Worm (Caenorhabditis elegans) whole organism, L1 larva: ENCODE measurements around the gene ckb-2.

Source experiments
- C16A3.4 ChIP-seq: fragments of 150-350 bp; optimal IDR thresholded peaks from 2 replicates; lab custom pipeline; 2014; ENCODE audit warnings: missing biosample characterization, missing genetic modification characterization
- aly-2 ChIP-seq: fragments of 150-350 bp; optimal IDR thresholded peaks from 2 replicates; lab custom pipeline; 2014; ENCODE audit warnings: missing biosample characterization, missing genetic modification characterization
- blmp-1 ChIP-seq: fragments of 150-350 bp; optimal IDR thresholded peaks from 2 replicates; lab custom pipeline; 2014; ENCODE audit warnings: missing biosample characterization, missing genetic modification characterization
- ceh-88 ChIP-seq: fragments of 200-800 bp; sonication (Bioruptor generic); IDR thresholded peaks from 2 replicates; pipeline ENCODE4 v1.3.6; 2022; ENCODE audit warnings: missing genetic modification characterization, missing compliant biosample characterization
- dpl-1 ChIP-seq, 3 experiments: fragments of 150-350 bp in 2 of 3; sonication (generic microtip) in 1 of 3; optimal IDR thresholded peaks; 2 replicates each; lab custom pipeline; 2014 to 2017; ENCODE audit warnings: missing biosample characterization in 3 of 3, missing genetic modification characterization in 3 of 3, missing genetic modification reagents in 3 of 3
- dsc-1 ChIP-seq: sonication (generic microtip); optimal IDR thresholded peaks from 2 replicates; lab custom pipeline; 2016; ENCODE audit warnings: mild to moderate bottlenecking, missing genetic modification characterization, missing compliant biosample characterization
- efl-1 ChIP-seq, 4 experiments: fragments of 150-350 bp; optimal IDR thresholded peaks in 3 of 4; peaks in 1 of 4; 1 replicate in 1 of 4; 2 replicates in 3 of 4; lab custom pipeline; 2014; ENCODE audit warnings: missing biosample characterization in 2 of 4, missing genetic modification characterization in 2 of 4, missing genetic modification reagents in 2 of 4
- fkh-8 ChIP-seq: sonication (generic microtip); optimal IDR thresholded peaks from 2 replicates; lab custom pipeline; 2016; ENCODE audit warnings: mild to moderate bottlenecking, missing genetic modification characterization, missing compliant biosample characterization
- irx-1 ChIP-seq: sonication (generic microtip); optimal IDR thresholded peaks from 2 replicates; lab custom pipeline; 2016; ENCODE audit warnings: missing genetic modification characterization, missing compliant biosample characterization
- isw-1 ChIP-seq: fragments of 200-800 bp; sonication (Bioruptor generic); IDR thresholded peaks from 2 replicates; pipeline ENCODE4 v1.3.6; 2022; ENCODE audit warnings: missing genetic modification characterization, missing compliant biosample characterization
- jun-1 ChIP-seq: fragments of 150-350 bp; optimal IDR thresholded peaks from 2 replicates; lab custom pipeline; 2014; ENCODE audit warnings: missing biosample characterization, missing genetic modification reagents, missing genetic modification characterization
- lin-13 ChIP-seq: fragments of 150-350 bp; optimal IDR thresholded peaks from 2 replicates; lab custom pipeline; 2014; ENCODE audit warnings: missing biosample characterization, missing genetic modification reagents, missing genetic modification characterization
- lin-35 ChIP-seq, 2 experiments: fragments of 150-350 bp; optimal IDR thresholded peaks; 2 replicates each; lab custom pipeline; 2014; ENCODE audit warnings: missing biosample characterization in 2 of 2, missing genetic modification characterization in 2 of 2, missing genetic modification reagents in 2 of 2
- lir-3 ChIP-seq: sonication (generic microtip); optimal IDR thresholded peaks from 2 replicates; lab custom pipeline; 2016; ENCODE audit warnings: mild to moderate bottlenecking, missing genetic modification characterization, moderate library complexity, missing compliant biosample characterization; ENCODE audit not compliant: poor library complexity
- lsy-2 ChIP-seq, 2 experiments: fragments of 150-350 bp; optimal IDR thresholded peaks; 2 replicates each; lab custom pipeline; 2014; ENCODE audit warnings: missing biosample characterization in 2 of 2, missing genetic modification characterization in 2 of 2
- mdl-1 ChIP-seq, 2 experiments: fragments of 150-350 bp; optimal IDR thresholded peaks; 2 replicates each; lab custom pipeline; 2014 to 2017; ENCODE audit warnings: missing biosample characterization in 2 of 2, missing genetic modification characterization in 2 of 2, inconsistent platforms in 1 of 2
- mep-1 ChIP-seq: fragments of 150-350 bp; optimal IDR thresholded peaks from 2 replicates; lab custom pipeline; 2014; ENCODE audit warnings: missing biosample characterization, missing genetic modification characterization
- nhr-12 ChIP-seq: sonication (generic microtip); optimal IDR thresholded peaks from 2 replicates; lab custom pipeline; 2017; ENCODE audit warnings: missing biosample characterization, missing genetic modification characterization
- nhr-19 ChIP-seq: fragments of 200-800 bp; sonication (Bioruptor generic); conservative IDR thresholded peaks from 2 replicates; pipeline ENCODE4 v1.3.6; 2022; ENCODE audit warnings: missing genetic modification characterization, missing compliant biosample characterization
- nhr-20 ChIP-seq: sonication (generic microtip); optimal IDR thresholded peaks from 2 replicates; lab custom pipeline; 2016; ENCODE audit warnings: mild to moderate bottlenecking, missing genetic modification characterization, missing compliant biosample characterization
- nhr-47 ChIP-seq: sonication (generic microtip); optimal IDR thresholded peaks from 2 replicates; lab custom pipeline; 2016; ENCODE audit warnings: mild to moderate bottlenecking, missing genetic modification characterization, moderate library complexity, missing compliant biosample characterization
- nhr-71 ChIP-seq: sonication (generic microtip); optimal IDR thresholded peaks from 2 replicates; lab custom pipeline; 2016; ENCODE audit warnings: mild to moderate bottlenecking, missing genetic modification characterization, moderate library complexity, missing compliant biosample characterization
- nhr-84 ChIP-seq: sonication (generic microtip); optimal IDR thresholded peaks from 2 replicates; lab custom pipeline; 2017; ENCODE audit warnings: missing biosample characterization, missing genetic modification characterization
- nhr-85 ChIP-seq: sonication (generic microtip); peaks from one replicate; lab custom pipeline; 2016; ENCODE audit warnings: missing genetic modification characterization, inconsistent platforms, missing compliant biosample characterization
- nhr-90 ChIP-seq: sonication (generic microtip); optimal IDR thresholded peaks from 2 replicates; lab custom pipeline; 2016; ENCODE audit warnings: mild to moderate bottlenecking, missing genetic modification characterization, missing compliant biosample characterization; ENCODE audit not compliant: poor library complexity
- pag-3 ChIP-seq: sonication (generic microtip); optimal IDR thresholded peaks from 2 replicates; lab custom pipeline; 2017; ENCODE audit warnings: missing genetic modification characterization, mild to moderate bottlenecking, missing compliant biosample characterization, antibody characterized with exemption, borderline replicate concordance; ENCODE audit not compliant: insufficient read depth
- pax-3 ChIP-seq: fragments of 200-800 bp; sonication (Bioruptor generic); optimal IDR thresholded peaks from 2 replicates; lab custom pipeline; 2018; ENCODE audit warnings: mild to moderate bottlenecking, missing genetic modification characterization, moderate library complexity, missing compliant biosample characterization
- skn-1 ChIP-seq: fragments of 150-350 bp; optimal IDR thresholded peaks from 2 replicates; lab custom pipeline; 2014; ENCODE audit warnings: missing biosample characterization, missing genetic modification characterization
- snu-23 ChIP-seq: sonication (generic microtip); optimal IDR thresholded peaks from 2 replicates; lab custom pipeline; 2016; ENCODE audit warnings: missing genetic modification characterization, missing compliant biosample characterization
- sox-4 ChIP-seq: sonication (generic microtip); optimal IDR thresholded peaks from 2 replicates; lab custom pipeline; 2016; ENCODE audit warnings: missing genetic modification characterization, missing compliant biosample characterization
- swsn-7 ChIP-seq: sonication (generic microtip); optimal IDR thresholded peaks from 2 replicates; lab custom pipeline; 2016; ENCODE audit warnings: missing genetic modification characterization, missing compliant biosample characterization
- tbx-2 ChIP-seq: sonication (generic microtip); optimal IDR thresholded peaks from 2 replicates; lab custom pipeline; 2016; ENCODE audit warnings: missing genetic modification characterization, missing compliant biosample characterization
- unc-30 ChIP-seq: sonication (generic microtip); optimal IDR thresholded peaks from 2 replicates; lab custom pipeline; 2017; ENCODE audit warnings: missing biosample characterization, missing genetic modification characterization
- vab-15 ChIP-seq: sonication (generic microtip); optimal IDR thresholded peaks from 2 replicates; lab custom pipeline; 2017; ENCODE audit warnings: missing genotype, mild to moderate bottlenecking, missing genetic modification characterization, missing compliant biosample characterization
- xbp-1 ChIP-seq: sonication (generic microtip); optimal IDR thresholded peaks from 2 replicates; lab custom pipeline; 2016; ENCODE audit warnings: missing genetic modification characterization, missing compliant biosample characterization
- ztf-11 ChIP-seq, 2 experiments: sonication (generic microtip); optimal IDR thresholded peaks; 2 replicates each; lab custom pipeline; 2016 to 2017; ENCODE audit warnings: missing genetic modification characterization in 2 of 2, missing biosample characterization in 1 of 2, missing compliant biosample characterization in 1 of 2
- ztf-4 ChIP-seq: fragments of 150-350 bp; optimal IDR thresholded peaks from 2 replicates; lab custom pipeline; 2014; ENCODE audit warnings: missing biosample characterization, missing genetic modification characterization

ckb-2 gene

DNA sequence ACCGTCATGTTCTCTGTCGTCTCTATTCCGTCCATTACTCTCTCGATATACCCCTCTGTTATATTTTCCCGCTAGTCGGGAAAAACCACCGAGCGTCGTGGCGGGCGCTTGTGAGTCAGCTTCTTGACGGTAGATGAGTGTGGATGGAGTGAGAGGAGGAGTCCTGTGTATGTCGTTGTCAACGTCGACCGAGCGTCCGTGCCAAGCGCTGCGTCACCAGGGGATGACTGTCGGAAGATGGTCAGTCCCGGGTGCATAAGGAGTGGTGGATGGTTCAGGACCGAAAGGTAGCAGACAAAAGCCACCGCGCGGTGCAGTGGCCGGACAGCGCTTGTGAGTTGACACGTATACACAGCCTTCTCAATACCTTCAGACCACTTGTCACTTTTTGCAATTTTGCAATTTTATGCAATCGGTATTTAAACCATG, 1.6 kb downstream of the ckb-2 start:
- TF ChIP-seq lsy-2 (tag; optimal IDR thresholded peaks at IDR 0.05; lab: Kevin White, UChicago): peak in 1 of 2 experiments; percentile 57
- TF ChIP-seq xbp-1 (tag; lab: Kevin White, UChicago): peak; percentile 28
- TF ChIP-seq nhr-47 (tag; lab: Kevin White, UChicago): peak; percentile 51
- TF ChIP-seq nhr-20 (tag; lab: Kevin White, UChicago): peak; percentile 36
- peak; percentile 37 for TF ChIP-seq nhr-90
- TF ChIP-seq tbx-2: peak; percentile 24
- peak; percentile 44 for TF ChIP-seq dsc-1
- peak; percentile 61 for TF ChIP-seq nhr-71 (tag; lab: Kevin White, UChicago)
- peak; percentile 68 for TF ChIP-seq nhr-19 (GFP tag; lab: Robert Waterston, UW)
- peak; percentile 27 for TF ChIP-seq lir-3 (tag; lab: Kevin White, UChicago)
- TF ChIP-seq jun-1: peak; percentile 17
- peak; percentile 45 for TF ChIP-seq snu-23 (GFP tag; lab: Kevin White, UChicago)
- peak; percentile 35 for TF ChIP-seq aly-2
- peak; percentile 21 for TF ChIP-seq swsn-7 (tag; lab: Kevin White, UChicago)
- TF ChIP-seq mdl-1 (tag; optimal IDR thresholded peaks at IDR 0.05; lab: Kevin White, UChicago): peak in 1 of 2 experiments; percentile 14
- peak in 1 of 2 experiments; percentile 26 for TF ChIP-seq lin-35 (GFP tag; optimal IDR thresholded peaks at IDR 0.05; lab: Kevin White, UChicago)
- peak in 1 of 2 experiments; percentile 9 for TF ChIP-seq efl-1 (optimal IDR thresholded peaks at IDR 0.05; lab: Kevin White, UChicago)
- peak in 1 of 2 experiments; percentile 70 for TF ChIP-seq efl-1 (GFP tag; optimal IDR thresholded peaks at IDR 0.05 in 1 of 2; lab: Kevin White, UChicago)
- TF ChIP-seq C16A3.4 (tag; lab: Kevin White, UChicago): peak; percentile 13

ce11 chrIII:4370585-4370984, 2.8 kb downstream of the ckb-2 start, which contains the start of gene ckb-3:
ckb-3 (plus strand) TSS chrIII:4370885.
- TF ChIP-seq nhr-12 (no peak), pag-3 (tag; lab: Kevin White, UChicago) (no peak), ztf-11 (tag; optimal IDR thresholded peaks at IDR 0.05; lab: Kevin White, UChicago) (no peak), nhr-84 (tag; lab: Kevin White, UChicago) (no peak), swsn-7 (tag; lab: Kevin White, UChicago) (no peak), unc-30 (tag; lab: Kevin White, UChicago) (no peak)

DNA sequence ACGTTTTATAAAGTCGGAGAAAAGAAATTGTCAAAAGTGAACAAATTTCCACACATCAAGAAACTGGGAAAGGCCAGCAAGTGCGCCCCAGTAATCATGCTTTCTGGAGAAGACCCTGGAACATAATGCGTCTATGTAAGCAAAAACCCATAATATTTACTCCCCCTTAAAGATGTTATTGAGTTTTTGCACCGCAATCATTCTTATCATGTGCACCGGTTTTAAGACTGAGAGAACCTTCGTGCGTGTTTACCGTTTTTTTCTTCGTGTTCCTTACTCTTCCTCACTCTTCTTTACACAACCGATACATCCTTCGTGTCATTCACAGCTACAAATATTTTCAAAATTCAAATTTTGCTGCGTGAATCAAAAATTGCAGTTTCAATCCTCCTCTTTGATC, 5.1 kb downstream of the ckb-2 start:
- TF ChIP-seq lin-13 (GFP tag; lab: Kevin White, UChicago): no peak

- no peak for TF ChIP-seq vab-15
- no peak for TF ChIP-seq ztf-4 (tag; lab: Kevin White, UChicago)
- no peak for TF ChIP-seq sox-4 (tag; lab: Kevin White, UChicago)
- TF ChIP-seq unc-30 (tag; lab: Kevin White, UChicago): no peak
- no peak for TF ChIP-seq dpl-1 (GFP tag; optimal IDR thresholded peaks at IDR 0.05; lab: Kevin White, UChicago)
- no peak for TF ChIP-seq lir-3 (tag; lab: Kevin White, UChicago)
- TF ChIP-seq, all 84 proteins: peak for 0
Observed at ce11 chrIII:4374854-4375253, 7.1 kb downstream of the ckb-2 start, which contains the start of gene pals-26. pals-26 (plus strand) TSS chrIII:4375154.

DNA sequence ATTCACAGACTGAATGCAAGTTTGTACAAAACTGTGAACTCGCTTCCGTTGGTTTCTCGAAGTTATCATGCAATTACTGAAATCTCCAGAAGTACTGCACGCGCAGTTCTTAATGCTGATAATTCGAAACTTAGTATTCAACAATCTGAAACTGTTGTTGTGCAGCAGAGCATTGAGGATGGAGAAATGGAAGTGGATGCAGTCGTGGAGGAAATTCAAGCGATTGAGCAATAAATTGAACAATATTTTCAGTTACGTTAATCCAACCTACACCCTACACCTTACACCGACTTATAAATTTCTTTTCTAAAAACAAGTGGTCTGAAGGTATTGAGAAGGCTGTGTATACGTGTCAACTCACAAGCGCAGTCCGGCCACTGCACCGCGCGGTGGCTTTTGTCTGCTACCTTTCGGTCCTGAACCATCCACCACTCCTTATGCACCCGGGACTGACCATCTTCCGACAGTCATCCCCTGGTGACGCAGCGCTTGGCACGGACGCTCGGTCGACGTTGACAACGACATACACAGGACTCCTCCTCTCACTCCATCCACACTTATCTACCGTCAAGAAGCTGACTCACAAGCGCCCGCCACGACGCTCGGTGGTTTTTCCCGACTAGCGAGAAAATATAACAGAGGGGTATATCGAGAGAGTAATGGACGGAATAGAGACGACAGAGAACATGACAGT, 11.0 kb downstream of the ckb-2 start:
- peak; percentile 48; the same call in 1 of the 2 replicates for TF ChIP-seq ceh-88 (GFP tag; lab: Robert Waterston, UW)
- peak; percentile 50 for TF ChIP-seq mep-1 (tag; lab: Kevin White, UChicago)
- TF ChIP-seq efl-1 (optimal IDR thresholded peaks at IDR 0.05; lab: Kevin White, UChicago): peak in 1 of 2 experiments; percentile 38
- TF ChIP-seq efl-1 (GFP tag; optimal IDR thresholded peaks at IDR 0.05 in 1 of 2; lab: Kevin White, UChicago): peak in 1 of 2 experiments; percentile 61
- TF ChIP-seq irx-1 (tag; lab: Kevin White, UChicago): peak; percentile 19
- TF ChIP-seq dsc-1: peak; percentile 25
- TF ChIP-seq mdl-1 (tag; optimal IDR thresholded peaks at IDR 0.05; lab: Kevin White, UChicago): peak in 1 of 2 experiments; percentile 1
- TF ChIP-seq swsn-7 (tag; lab: Kevin White, UChicago): peak; percentile 52
- TF ChIP-seq dpl-1 (GFP tag; optimal IDR thresholded peaks at IDR 0.05; lab: Kevin White, UChicago): peak in 1 of 3 experiments; percentile 5
- peak; percentile 8; the same call in 1 of the 2 replicates for TF ChIP-seq isw-1 (GFP tag; lab: Robert Waterston, UW)
- peak; percentile 56 for TF ChIP-seq nhr-90
- TF ChIP-seq C16A3.4 (tag; lab: Kevin White, UChicago): peak; percentile 23
- peak; percentile 56 for TF ChIP-seq nhr-85 (tag; lab: Kevin White, UChicago)
- TF ChIP-seq snu-23 (GFP tag; lab: Kevin White, UChicago): peak; percentile 52
- peak; percentile 48 for TF ChIP-seq nhr-20 (tag; lab: Kevin White, UChicago)
- peak; percentile 28 for TF ChIP-seq blmp-1 (tag; lab: Kevin White, UChicago)
- peak; percentile 27 for TF ChIP-seq skn-1 (tag; lab: Kevin White, UChicago)
- TF ChIP-seq aly-2: peak; percentile 30
- TF ChIP-seq nhr-47 (tag; lab: Kevin White, UChicago): peak; percentile 56
- TF ChIP-seq lin-35 (GFP tag; optimal IDR thresholded peaks at IDR 0.05; lab: Kevin White, UChicago): peak in 1 of 2 experiments; percentile 21
- TF ChIP-seq pax-3 (tag; lab: Kevin White, UChicago): peak; percentile 13
- peak; percentile 62 for TF ChIP-seq nhr-71 (tag; lab: Kevin White, UChicago)
- peak; percentile 25 for TF ChIP-seq xbp-1 (tag; lab: Kevin White, UChicago)
- peak; percentile 23 for TF ChIP-seq tbx-2
- TF ChIP-seq fkh-8 (tag; lab: Kevin White, UChicago): peak; percentile 29
- TF ChIP-seq nhr-19 (GFP tag; lab: Robert Waterston, UW): peak; percentile 81
- TF ChIP-seq lir-3 (tag; lab: Kevin White, UChicago): peak; percentile 8
